Worm (Caenorhabditis elegans) whole organism, late embryonic: ENCODE results near the gene alh-2.

Source experiments
- K09A11.1 ChIP-seq: sonication (generic microtip); optimal IDR thresholded peaks from 2 replicates; lab custom pipeline; 2017; ENCODE audit warnings: antibody characterized with exemption, mild to moderate bottlenecking, missing genetic modification characterization, missing compliant biosample characterization; ENCODE audit not compliant: insufficient read depth
- ceh-24 ChIP-seq: sonication (generic microtip); optimal IDR thresholded peaks from 2 replicates; lab custom pipeline; 2016; ENCODE audit warnings: mild to moderate bottlenecking, missing genetic modification characterization, missing compliant biosample characterization
- dmd-4 ChIP-seq: sonication (generic microtip); optimal IDR thresholded peaks from 2 replicates; lab custom pipeline; 2016; ENCODE audit warnings: borderline replicate concordance, missing genetic modification characterization, missing compliant biosample characterization
- fax-1 ChIP-seq: sonication (generic microtip); optimal IDR thresholded peaks from 2 replicates; lab custom pipeline; 2016; ENCODE audit warnings: missing genotype, missing genetic modification characterization, missing compliant biosample characterization
- fkh-10 ChIP-seq: fragments of 150-350 bp; optimal IDR thresholded peaks from 2 replicates; lab custom pipeline; 2014; ENCODE audit warnings: missing biosample characterization, missing genetic modification reagents, missing genetic modification characterization
- npax-4 ChIP-seq: sonication (generic microtip); optimal IDR thresholded peaks from 2 replicates; lab custom pipeline; 2016; ENCODE audit warnings: missing genetic modification characterization, missing compliant biosample characterization
- pha-4 ChIP-seq: fragments of 150-350 bp; optimal IDR thresholded peaks from 2 replicates; lab custom pipeline; 2018; ENCODE audit warnings: missing biosample characterization, missing genetic modification reagents, missing genetic modification characterization
- pqm-1 ChIP-seq: sonication (generic microtip); optimal IDR thresholded peaks from 2 replicates; lab custom pipeline; 2016; ENCODE audit warnings: missing genetic modification characterization, missing compliant biosample characterization
- rnt-1 ChIP-seq: sonication (generic microtip); optimal IDR thresholded peaks from 2 replicates; lab custom pipeline; 2016; ENCODE audit warnings: missing genetic modification characterization, missing compliant biosample characterization
- unc-3 ChIP-seq, 2 experiments: fragments of 200-800 bp in 1 of 2; sonication (Bioruptor generic) in 1 of 2; sonication (generic microtip) in 1 of 2; conservative IDR thresholded peaks in 1 of 2; optimal IDR thresholded peaks in 1 of 2; 2 replicates each; pipeline versions ENCODE4 v1.3.6 to Lab custom; 2016 to 2022; ENCODE audit warnings: missing compliant biosample characterization in 2 of 2, missing genetic modification characterization in 2 of 2, missing genetic modification reagents in 1 of 2
- unc-42 ChIP-seq: sonication (generic microtip); optimal IDR thresholded peaks from 2 replicates; lab custom pipeline; 2016; ENCODE audit warnings: missing genotype, missing genetic modification characterization, missing compliant biosample characterization

- TF ChIP-seq fkh-10 (GFP tag; lab: Kevin White, UChicago) = no peak
- no peak for TF ChIP-seq K09A11.1 (tag; lab: Kevin White, UChicago)
- TF ChIP-seq fax-1 (tag; lab: Kevin White, UChicago) = no peak
- no peak for TF ChIP-seq unc-42 (tag; lab: Kevin White, UChicago)
- no peak for TF ChIP-seq rnt-1 (tag; lab: Kevin White, UChicago)
- no peak for TF ChIP-seq dmd-4 (tag; lab: Kevin White, UChicago)
- TF ChIP-seq pha-4 = no peak
- no peak for TF ChIP-seq unc-3 (GFP tag; conservative IDR thresholded peaks at IDR 0.05; lab: Robert Waterston, UW)
- no peak for TF ChIP-seq unc-3 (tag; optimal IDR thresholded peaks at IDR 0.05; lab: Kevin White, UChicago)
- no peak for TF ChIP-seq pqm-1 (tag; lab: Kevin White, UChicago)
- no peak for TF ChIP-seq ceh-24
- no peak for TF ChIP-seq npax-4 (tag; lab: Kevin White, UChicago)
Measured at ce11 chrV:1600561-1601088, 43.3 kb upstream of the alh-2 start, which contains the start of gene F16B4.2.
